Fruit fly (Drosophila melanogaster) whole organism, embryonic: ENCODE measurements around the gene CG9471.

Source experiments
- CG13287 ChIP-seq: fragments of 200-800 bp; sonication (Bioruptor generic); IDR thresholded peaks from 2 replicates; pipeline ENCODE4 v1.3.6; 2022; ENCODE audit warnings: missing biosample characterization, missing genetic modification characterization; ENCODE audit not compliant: partially characterized antibody
- CG13296 ChIP-seq: fragments of 200-800 bp; sonication (Bioruptor generic); optimal IDR thresholded peaks from 3 replicates; lab custom pipeline; 2018; ENCODE audit warnings: missing biosample characterization, mild to moderate bottlenecking, missing genetic modification characterization
- CG42726 ChIP-seq: fragments of 200-800 bp; sonication (Bioruptor generic); IDR thresholded peaks from 2 replicates; pipeline ENCODE4 v1.3.6; 2022; ENCODE audit warnings: missing biosample characterization, missing genetic modification characterization; ENCODE audit not compliant: partially characterized antibody
- CG8281 ChIP-seq: fragments of 200-800 bp; sonication (Bioruptor generic); optimal IDR thresholded peaks from 2 replicates; lab custom pipeline; 2018; ENCODE audit warnings: missing biosample characterization, mild to moderate bottlenecking, missing genetic modification characterization, moderate library complexity
- Drgx ChIP-seq: fragments of 200-800 bp; sonication (Bioruptor generic); IDR thresholded peaks from 2 replicates; pipeline ENCODE4 v1.3.6; 2022; ENCODE audit warnings: missing biosample characterization, missing genetic modification characterization
- Ets65A ChIP-seq: fragments of 200-800 bp; sonication (Bioruptor generic); peaks from one replicate; lab custom pipeline; 2016; ENCODE audit warnings: missing biosample characterization, missing genetic modification characterization
- Ets97D ChIP-seq: fragments of 200-800 bp; sonication (Bioruptor generic); optimal IDR thresholded peaks from 3 replicates; lab custom pipeline; 2016; ENCODE audit warnings: missing biosample characterization, missing genetic modification characterization
- fd3F ChIP-seq: fragments of 200-800 bp; sonication (Bioruptor generic); optimal IDR thresholded peaks from 2 replicates; lab custom pipeline; 2018; ENCODE audit warnings: missing biosample characterization, mild to moderate bottlenecking, missing genetic modification characterization, moderate library complexity
- jing ChIP-seq: fragments of 200-800 bp; sonication (Bioruptor generic); optimal IDR thresholded peaks from 2 replicates; lab custom pipeline; 2018; ENCODE audit warnings: missing biosample characterization, mild to moderate bottlenecking, missing genetic modification characterization
- knrl ChIP-seq: fragments of 200-800 bp; sonication (Bioruptor generic); IDR thresholded peaks from 3 replicates; pipeline ENCODE4 v1.3.6; 2022; ENCODE audit warnings: missing biosample characterization, missing genetic modification characterization; ENCODE audit not compliant: partially characterized antibody
- tna ChIP-seq: fragments of 200-800 bp; sonication (Bioruptor generic); IDR thresholded peaks from 2 replicates; pipeline ENCODE4 v1.3.6; 2022; ENCODE audit warnings: missing biosample characterization, missing genetic modification characterization; ENCODE audit not compliant: partially characterized antibody

CG9471 gene

dm6 chr3R:9725121-9725956, 46.0 kb downstream of the CG9471 start, which contains the start of gene hyd (continued):
- peak; percentile 74; the same call in 1 of the 2 replicates for TF ChIP-seq CG42726 (GFP tag; lab: Robert Waterston, UW)
- TF ChIP-seq CG13287 (GFP tag; lab: Robert Waterston, UW), result peak; percentile 87
- TF ChIP-seq jing (GFP tag; lab: Kevin White, UChicago), result no peak
- TF ChIP-seq Drgx (GFP tag; lab: Robert Waterston, UW), result no peak
- TF ChIP-seq CG8281, result no peak
- TF ChIP-seq fd3F (GFP tag; lab: Kevin White, UChicago), result no peak
- TF ChIP-seq Ets97D (GFP tag; lab: Kevin White, UChicago), result peak; percentile 51
- TF ChIP-seq knrl, result peak; percentile 84
- no peak for TF ChIP-seq Ets65A (GFP tag; lab: Kevin White, UChicago)
- no peak for TF ChIP-seq CG13296 (GFP tag; lab: Kevin White, UChicago)
- TF ChIP-seq tna (GFP tag; lab: Robert Waterston, UW), result peak; percentile 77
